Worm (Caenorhabditis elegans) whole organism, young adult: ENCODE results near the gene M176.16.

Experiments
- C17E4.6 ChIP-seq: fragments of 200-800 bp; sonication (Bioruptor generic); IDR thresholded peaks from 2 replicates; pipeline ENCODE4 v1.3.6; 2022; ENCODE audit warnings: missing genetic modification reagents, missing genetic modification characterization, missing compliant biosample characterization
- F57A8.1 ChIP-seq: fragments of 200-800 bp; sonication (Bioruptor generic); optimal IDR thresholded peaks from 2 replicates; lab custom pipeline; 2018; ENCODE audit warnings: mild to moderate bottlenecking, missing genetic modification characterization, moderate library complexity, missing compliant biosample characterization
- Y53F4B.3 ChIP-seq: fragments of 200-800 bp; sonication (Bioruptor generic); IDR thresholded peaks from 2 replicates; pipeline ENCODE4 v1.3.6; 2022; ENCODE audit warnings: missing genetic modification reagents, missing genetic modification characterization, missing compliant biosample characterization
- Y67H2A.10 ChIP-seq: fragments of 200-800 bp; sonication (Bioruptor generic); conservative IDR thresholded peaks from 2 replicates; pipeline ENCODE4 v1.3.6; 2022; ENCODE audit warnings: missing genetic modification reagents, missing genetic modification characterization, missing compliant biosample characterization
- ZK185.1 ChIP-seq: sonication (generic microtip); optimal IDR thresholded peaks from 2 replicates; lab custom pipeline; 2016; ENCODE audit warnings: mild to moderate bottlenecking, missing genetic modification characterization, missing compliant biosample characterization; ENCODE audit not compliant: poor library complexity, severe bottlenecking
- ama-1 ChIP-seq, 3 experiments: fragments of 150-350 bp in 1 of 3; sonication (generic microtip) in 2 of 3; optimal IDR thresholded peaks; 2 replicates each; lab custom pipeline; 2014 to 2018; ENCODE audit warnings: missing biosample characterization in 2 of 3, missing genetic modification characterization in 2 of 3, missing genetic modification reagents in 2 of 3
- atf-7 ChIP-seq: sonication (generic microtip); optimal IDR thresholded peaks from 2 replicates; lab custom pipeline; 2017; ENCODE audit warnings: mild to moderate bottlenecking, missing genetic modification characterization, missing compliant biosample characterization
- attf-5 ChIP-seq: fragments of 200-800 bp; sonication (Bioruptor generic); optimal IDR thresholded peaks from 2 replicates; lab custom pipeline; 2018; ENCODE audit warnings: mild to moderate bottlenecking, missing genetic modification characterization, missing compliant biosample characterization
- cebp-1 ChIP-seq, 2 experiments: fragments of 200-800 bp in 1 of 2; sonication (Bioruptor generic) in 1 of 2; sonication (generic microtip) in 1 of 2; IDR thresholded peaks in 1 of 2; optimal IDR thresholded peaks in 1 of 2; 2 replicates each; pipeline versions ENCODE4 v1.3.6 to Lab custom; 2017 to 2022; ENCODE audit warnings: missing compliant biosample characterization in 2 of 2, missing genetic modification characterization in 2 of 2, mild to moderate bottlenecking in 1 of 2, missing genetic modification reagents in 1 of 2, moderate library complexity in 1 of 2
- cebp-2 ChIP-seq: fragments of 200-800 bp; sonication (Bioruptor generic); IDR thresholded peaks from 2 replicates; pipeline ENCODE4 v1.3.6; 2022; ENCODE audit warnings: missing genetic modification characterization, missing compliant biosample characterization
- ceh-100 ChIP-seq: fragments of 200-800 bp; sonication (Bioruptor generic); IDR thresholded peaks from 2 replicates; pipeline ENCODE4 v1.3.6; 2022; ENCODE audit warnings: missing genetic modification reagents, missing genetic modification characterization, missing compliant biosample characterization
- ceh-40 ChIP-seq: fragments of 200-800 bp; sonication (Bioruptor generic); IDR thresholded peaks from 2 replicates; pipeline ENCODE4 v1.3.6; 2022; ENCODE audit warnings: missing genetic modification characterization, missing compliant biosample characterization
- ceh-79 ChIP-seq: sonication (generic microtip); optimal IDR thresholded peaks from 2 replicates; lab custom pipeline; 2017; ENCODE audit warnings: mild to moderate bottlenecking, missing genetic modification characterization, missing compliant biosample characterization
- die-1 ChIP-seq: sonication (generic microtip); optimal IDR thresholded peaks from 2 replicates; lab custom pipeline; 2016; ENCODE audit warnings: missing genotype, mild to moderate bottlenecking, missing genetic modification characterization, missing compliant biosample characterization
- efl-1 ChIP-seq: fragments of 150-350 bp; optimal IDR thresholded peaks from 2 replicates; lab custom pipeline; 2014; ENCODE audit warnings: missing biosample characterization, missing genetic modification reagents, missing genetic modification characterization
- egl-44 ChIP-seq: fragments of 200-800 bp; sonication (Bioruptor generic); IDR thresholded peaks from 2 replicates; pipeline ENCODE4 v1.3.6; 2022; ENCODE audit warnings: missing genetic modification reagents, missing genetic modification characterization, missing compliant biosample characterization
- fkh-3 ChIP-seq: sonication (generic microtip); optimal IDR thresholded peaks from 2 replicates; lab custom pipeline; 2016; ENCODE audit warnings: mild to moderate bottlenecking, missing genetic modification characterization, missing compliant biosample characterization
- him-1 ChIP-seq: sonication (generic microtip); optimal IDR thresholded peaks from 2 replicates; lab custom pipeline; 2016; ENCODE audit warnings: missing genotype, missing genetic modification reagents, missing genetic modification characterization, missing compliant biosample characterization
- hmg-1.2 ChIP-seq: fragments of 200-800 bp; sonication (Bioruptor generic); IDR thresholded peaks from 2 replicates; pipeline ENCODE4 v1.3.6; 2022; ENCODE audit warnings: missing genetic modification reagents, missing genetic modification characterization, missing compliant biosample characterization
- hmg-20 ChIP-seq: fragments of 200-800 bp; sonication (Bioruptor generic); IDR thresholded peaks from 2 replicates; pipeline ENCODE4 v1.3.6; 2022; ENCODE audit warnings: missing genetic modification reagents, missing genetic modification characterization, missing compliant biosample characterization
- lag-1 ChIP-seq: fragments of 200-800 bp; sonication (Bioruptor generic); IDR thresholded peaks from 2 replicates; pipeline ENCODE4 v1.3.6; 2022; ENCODE audit warnings: missing genetic modification reagents, missing genetic modification characterization, missing compliant biosample characterization
- let-607 ChIP-seq, 2 experiments: fragments of 200-800 bp in 1 of 2; sonication (Bioruptor generic) in 1 of 2; sonication (generic microtip) in 1 of 2; optimal IDR thresholded peaks; 2 replicates each; lab custom pipeline; 2016 to 2018; ENCODE audit warnings: mild to moderate bottlenecking in 2 of 2, missing compliant biosample characterization in 2 of 2, missing genetic modification characterization in 2 of 2, moderate library complexity in 2 of 2, missing genotype in 1 of 2
- lsl-1 ChIP-seq: fragments of 200-800 bp; sonication (Bioruptor generic); optimal IDR thresholded peaks from 2 replicates; lab custom pipeline; 2018; ENCODE audit warnings: mild to moderate bottlenecking, missing genetic modification characterization, moderate library complexity, missing compliant biosample characterization
- madf-3 ChIP-seq: fragments of 200-800 bp; sonication (Bioruptor generic); IDR thresholded peaks from 2 replicates; pipeline ENCODE4 v1.3.6; 2022; ENCODE audit warnings: missing genetic modification reagents, missing genetic modification characterization, missing compliant biosample characterization
- madf-8 ChIP-seq: fragments of 200-800 bp; sonication (Bioruptor generic); conservative IDR thresholded peaks from 2 replicates; pipeline ENCODE4 v1.3.6; 2022; ENCODE audit warnings: missing genetic modification reagents, missing genetic modification characterization, missing compliant biosample characterization
- mel-28 ChIP-seq: sonication (generic microtip); optimal IDR thresholded peaks from 2 replicates; lab custom pipeline; 2016; ENCODE audit warnings: borderline replicate concordance, mild to moderate bottlenecking, missing genetic modification characterization, missing compliant biosample characterization
- mes-4 ChIP-seq: sonication (generic microtip); optimal IDR thresholded peaks from 2 replicates; lab custom pipeline; 2016; ENCODE audit warnings: missing genotype, missing genetic modification characterization, missing compliant biosample characterization
- mxl-1 ChIP-seq: sonication (generic microtip); optimal IDR thresholded peaks from 2 replicates; lab custom pipeline; 2016; ENCODE audit warnings: missing genetic modification characterization, missing compliant biosample characterization
- nfya-1 ChIP-seq: sonication (generic microtip); optimal IDR thresholded peaks from 2 replicates; lab custom pipeline; 2017; ENCODE audit warnings: antibody characterized with exemption, missing compliant biosample characterization, missing genetic modification characterization, borderline replicate concordance; ENCODE audit not compliant: insufficient read depth
- nhr-120 ChIP-seq: fragments of 200-800 bp; sonication (Bioruptor generic); IDR thresholded peaks from 2 replicates; pipeline ENCODE4 v1.3.6; 2022; ENCODE audit warnings: missing genetic modification characterization, missing compliant biosample characterization
- nhr-90 ChIP-seq: sonication (generic microtip); optimal IDR thresholded peaks from 2 replicates; lab custom pipeline; 2016; ENCODE audit warnings: missing genotype, mild to moderate bottlenecking, missing genetic modification characterization, missing compliant biosample characterization
- somi-1 ChIP-seq: fragments of 200-800 bp; sonication (Bioruptor generic); optimal IDR thresholded peaks from 2 replicates; lab custom pipeline; 2018; ENCODE audit warnings: mild to moderate bottlenecking, missing genetic modification characterization, missing compliant biosample characterization
- tbx-9 ChIP-seq: sonication (generic microtip); optimal IDR thresholded peaks from 2 replicates; lab custom pipeline; 2016; ENCODE audit warnings: borderline replicate concordance, missing genetic modification characterization, inconsistent platforms, missing compliant biosample characterization
- unc-130 ChIP-seq: sonication (generic microtip); optimal IDR thresholded peaks from 2 replicates; lab custom pipeline; 2016; ENCODE audit warnings: missing genetic modification reagents, missing genetic modification characterization, missing compliant biosample characterization
- zfh-2 ChIP-seq: fragments of 200-800 bp; sonication (Bioruptor generic); conservative IDR thresholded peaks from 2 replicates; pipeline ENCODE4 v1.3.6; 2022; ENCODE audit warnings: missing genetic modification reagents, missing genetic modification characterization, missing compliant biosample characterization
- zim-3 ChIP-seq: sonication (generic microtip); optimal IDR thresholded peaks from 2 replicates; lab custom pipeline; 2017; ENCODE audit warnings: mild to moderate bottlenecking, missing genetic modification characterization, moderate library complexity, missing compliant biosample characterization
- ztf-25 ChIP-seq: fragments of 200-800 bp; sonication (Bioruptor generic); IDR thresholded peaks from 2 replicates; pipeline ENCODE4 v1.3.6; 2022; ENCODE audit warnings: missing genetic modification reagents, missing genetic modification characterization, missing compliant biosample characterization
- ztf-6 ChIP-seq: fragments of 200-800 bp; sonication (Bioruptor generic); IDR thresholded peaks from 2 replicates; pipeline ENCODE4 v1.3.6; 2022; ENCODE audit warnings: missing genetic modification reagents, missing genetic modification characterization, missing compliant biosample characterization

Gene M176.16

DNA sequence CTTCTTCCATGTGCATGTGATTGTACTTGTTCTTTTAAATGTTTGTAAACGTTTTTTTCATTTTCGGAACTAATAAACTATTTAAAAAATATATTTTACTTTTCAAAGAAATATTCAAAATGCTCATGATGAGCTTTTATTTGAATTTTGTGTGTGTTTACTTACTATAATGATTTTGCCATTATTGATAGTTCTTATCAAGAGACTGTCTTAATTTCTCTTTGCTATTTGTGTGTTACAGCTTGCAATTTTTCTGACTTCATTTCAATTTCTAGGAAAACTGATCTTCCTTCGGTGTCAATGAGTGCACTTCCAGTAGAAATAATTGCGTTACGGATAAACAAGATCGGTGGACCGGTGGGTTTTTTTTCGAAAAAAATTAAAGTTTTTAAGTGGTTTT lies 43.5 kb upstream of the M176.16 start, which contains the start of gene C06C3.12:
Gene C06C3.12, plus strand, starts transcription at position 301 of the 400 bp plus-strand sequence.
- TF ChIP-seq F57A8.1 (GFP tag; lab: Kevin White, UChicago) (no peak), attf-5 (GFP tag; lab: Kevin White, UChicago) (no peak), lsl-1 (GFP tag; lab: Kevin White, UChicago) (no peak), Y53F4B.3 (GFP tag; lab: Robert Waterston, UW) (no peak)

DNA sequence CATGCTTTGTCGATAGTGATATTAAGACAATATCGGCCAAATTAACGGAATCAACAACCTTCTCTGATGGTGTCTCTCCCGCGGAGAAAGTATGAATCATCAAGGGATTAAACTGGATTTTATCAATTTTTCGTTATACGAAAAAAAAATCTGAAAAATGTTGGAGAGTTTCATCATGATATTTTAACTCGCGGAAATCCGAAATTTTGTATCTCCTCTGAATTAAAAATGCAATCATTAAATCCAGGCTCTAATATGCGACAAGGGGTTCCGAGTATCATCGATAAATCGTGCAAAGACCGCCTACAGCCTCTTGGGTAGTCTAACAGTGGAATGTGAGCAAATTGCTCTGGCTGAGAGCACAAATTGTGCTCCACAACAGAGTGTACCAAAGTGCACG lies 41.2 kb upstream of the M176.16 start, which contains the start of gene C06C3.10:
Gene C06C3.10, minus strand, starts transcription at position 101 of the 400 bp plus-strand sequence.
- no peak for TF ChIP-seq him-1 (tag; lab: Kevin White, UChicago)
- no peak for TF ChIP-seq nhr-120
- TF ChIP-seq nhr-90 (tag; lab: Kevin White, UChicago), result no peak

DNA sequence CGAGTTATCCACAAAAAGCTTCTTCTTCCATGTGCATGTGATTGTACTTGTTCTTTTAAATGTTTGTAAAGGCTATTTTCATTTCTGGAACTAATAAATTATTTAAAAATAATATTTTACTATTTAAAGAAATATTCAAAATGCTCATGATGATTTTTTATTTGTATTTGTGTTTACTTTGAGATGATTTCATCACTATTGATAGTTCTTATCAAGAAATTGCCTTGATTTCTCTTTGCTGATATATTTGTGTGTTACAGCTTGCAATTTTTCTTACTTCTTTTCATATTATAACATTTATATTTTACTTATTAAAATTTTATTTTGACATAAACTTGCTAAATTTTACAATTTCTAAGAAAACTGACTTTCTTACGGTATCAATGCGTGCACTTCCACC lies 40.1 kb upstream of the M176.16 start:
- TF ChIP-seq ceh-40 (GFP tag; lab: Robert Waterston, UW) (no peak), ztf-6 (GFP tag; lab: Robert Waterston, UW) (no peak), ama-1 (optimal IDR thresholded peaks at IDR 0.05; lab: Kevin White, UChicago) (no peak), ama-1 (GFP tag; optimal IDR thresholded peaks at IDR 0.05; lab: Kevin White, UChicago) (no peak), let-607 (tag; optimal IDR thresholded peaks at IDR 0.05; lab: Kevin White, UChicago) (no peak), Y53F4B.3 (GFP tag; lab: Robert Waterston, UW) (no peak)

DNA sequence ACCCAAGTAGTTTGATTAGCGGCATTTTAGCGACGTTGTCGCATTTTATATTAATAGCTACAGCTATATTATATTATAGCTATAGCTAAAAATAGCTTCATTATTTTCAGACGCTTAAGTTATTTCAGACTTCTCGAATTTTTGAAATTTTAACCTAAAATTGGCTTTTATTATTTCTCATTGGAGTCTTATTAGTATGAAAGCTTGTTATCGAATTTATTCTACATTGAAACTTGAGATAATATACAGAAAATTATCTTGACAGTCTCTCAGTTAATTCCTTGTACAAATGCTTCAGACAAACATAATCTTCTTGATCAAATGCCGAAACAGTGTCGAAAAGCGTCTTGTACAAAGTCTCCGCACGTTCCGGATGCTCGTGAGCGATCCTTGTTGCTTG lies 38.5 kb upstream of the M176.16 start, which contains the start of gene srh-48:
Gene srh-48, plus strand, starts transcription at position 301 of the 400 bp plus-strand sequence.
- TF ChIP-seq mes-4 (tag; lab: Kevin White, UChicago), result no peak
- no peak for TF ChIP-seq Y53F4B.3 (GFP tag; lab: Robert Waterston, UW)
- no peak for TF ChIP-seq hmg-1.2 (GFP tag; lab: Robert Waterston, UW)
- TF ChIP-seq ceh-79 (tag; lab: Kevin White, UChicago), result no peak
- no peak for TF ChIP-seq fkh-3 (tag; lab: Kevin White, UChicago)
- TF ChIP-seq madf-8, result no peak
- no peak for TF ChIP-seq ceh-100 (GFP tag; lab: Robert Waterston, UW)
- no peak for TF ChIP-seq egl-44 (GFP tag; lab: Robert Waterston, UW)
- TF ChIP-seq unc-130 (GFP tag; lab: Kevin White, UChicago), result no peak
- TF ChIP-seq madf-3 (GFP tag; lab: Robert Waterston, UW), result no peak
- TF ChIP-seq zim-3 (tag; lab: Kevin White, UChicago), result no peak
- no peak for TF ChIP-seq cebp-2
- TF ChIP-seq ZK185.1 (tag; lab: Kevin White, UChicago), result no peak
- TF ChIP-seq atf-7 (tag; lab: Kevin White, UChicago), result no peak

DNA sequence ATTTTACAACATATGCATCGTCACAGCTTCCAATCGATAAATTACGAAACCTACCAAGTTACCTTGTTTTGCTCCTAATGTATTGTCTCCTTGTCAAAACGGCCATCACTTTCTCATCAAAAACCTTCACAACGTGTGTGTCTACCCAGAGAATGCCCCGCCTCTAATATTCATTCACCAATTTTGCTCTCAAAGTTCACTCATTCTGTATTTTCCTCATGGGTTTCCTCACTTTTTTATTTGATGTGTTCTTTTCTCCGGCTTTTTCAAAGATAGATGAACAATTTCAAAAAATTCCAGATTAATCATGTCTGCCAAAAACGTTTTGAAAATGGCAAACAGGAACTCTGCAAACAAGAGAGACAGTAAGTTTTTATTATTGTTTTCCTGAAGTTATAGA lies 33.1 kb upstream of the M176.16 start, which contains the start of gene C06C3.7:
Gene C06C3.7, plus strand, starts transcription at position 301 of the 400 bp plus-strand sequence.
- TF ChIP-seq Y53F4B.3 (GFP tag; lab: Robert Waterston, UW), result no peak
- no peak for TF ChIP-seq ztf-25 (GFP tag; lab: Robert Waterston, UW)
- no peak for TF ChIP-seq die-1 (tag; lab: Kevin White, UChicago)
- no peak for TF ChIP-seq tbx-9 (tag; lab: Kevin White, UChicago)
- TF ChIP-seq hmg-20 (GFP tag; lab: Robert Waterston, UW), result no peak
- TF ChIP-seq nfya-1 (tag; lab: Kevin White, UChicago), result no peak
- TF ChIP-seq zfh-2 (GFP tag; lab: Robert Waterston, UW), result no peak
- TF ChIP-seq ceh-79 (tag; lab: Kevin White, UChicago), result no peak
- no peak for TF ChIP-seq efl-1 (GFP tag; lab: Kevin White, UChicago)
- TF ChIP-seq F57A8.1 (GFP tag; lab: Kevin White, UChicago), result no peak
- TF ChIP-seq C17E4.6 (GFP tag; lab: Robert Waterston, UW), result no peak
- TF ChIP-seq lag-1 (GFP tag; lab: Robert Waterston, UW), result no peak
- no peak for TF ChIP-seq let-607 (tag; optimal IDR thresholded peaks at IDR 0.05; lab: Kevin White, UChicago)
- no peak for TF ChIP-seq cebp-1 (GFP tag; IDR thresholded peaks at IDR 0.05; lab: Robert Waterston, UW)
- TF ChIP-seq cebp-1 (tag; optimal IDR thresholded peaks at IDR 0.05; lab: Kevin White, UChicago), result no peak
- TF ChIP-seq somi-1 (GFP tag; lab: Kevin White, UChicago), result no peak
- no peak for TF ChIP-seq mxl-1 (tag; lab: Kevin White, UChicago)
- no peak for TF ChIP-seq mel-28 (tag; lab: Kevin White, UChicago)
- no peak for TF ChIP-seq Y67H2A.10 (GFP tag; lab: Robert Waterston, UW)
